Worm (Caenorhabditis elegans) whole organism, L1 larva: Measurements from ENCODE around the gene F57G9.7.

ENCODE experiments used
- F16B12.6 ChIP-seq: fragments of 150-350 bp; optimal IDR thresholded peaks from 2 replicates; lab custom pipeline; 2014; ENCODE audit warnings: missing biosample characterization, missing genetic modification characterization
- aha-1 ChIP-seq: fragments of 150-350 bp; optimal IDR thresholded peaks from 2 replicates; lab custom pipeline; 2014; ENCODE audit warnings: missing biosample characterization, missing genetic modification characterization
- aly-2 ChIP-seq: fragments of 150-350 bp; optimal IDR thresholded peaks from 2 replicates; lab custom pipeline; 2014; ENCODE audit warnings: missing biosample characterization, missing genetic modification characterization
- blmp-1 ChIP-seq: fragments of 150-350 bp; optimal IDR thresholded peaks from 2 replicates; lab custom pipeline; 2014; ENCODE audit warnings: missing biosample characterization, missing genetic modification characterization
- ceh-82 ChIP-seq, 3 experiments: fragments of 150-350 bp in 1 of 3; sonication (generic microtip) in 2 of 3; optimal IDR thresholded peaks; 2 replicates each; lab custom pipeline; 2014 to 2017; ENCODE audit warnings: missing biosample characterization in 3 of 3, missing genetic modification characterization in 3 of 3
- ceh-90 ChIP-seq: sonication (generic microtip); optimal IDR thresholded peaks from 2 replicates; lab custom pipeline; 2016; ENCODE audit warnings: missing genetic modification characterization, missing compliant biosample characterization
- ces-1 ChIP-seq: fragments of 150-350 bp; optimal IDR thresholded peaks from 2 replicates; lab custom pipeline; 2014; ENCODE audit warnings: missing biosample characterization, missing genetic modification reagents, missing genetic modification characterization
- dpl-1 ChIP-seq, 3 experiments: fragments of 150-350 bp in 2 of 3; sonication (generic microtip) in 1 of 3; optimal IDR thresholded peaks; 2 replicates each; lab custom pipeline; 2014 to 2017; ENCODE audit warnings: missing biosample characterization in 3 of 3, missing genetic modification characterization in 3 of 3, missing genetic modification reagents in 3 of 3
- dsc-1 ChIP-seq: sonication (generic microtip); optimal IDR thresholded peaks from 2 replicates; lab custom pipeline; 2016; ENCODE audit warnings: mild to moderate bottlenecking, missing genetic modification characterization, missing compliant biosample characterization
- efl-1 ChIP-seq, 4 experiments: fragments of 150-350 bp; optimal IDR thresholded peaks in 3 of 4; peaks in 1 of 4; 1 replicate in 1 of 4; 2 replicates in 3 of 4; lab custom pipeline; 2014; ENCODE audit warnings: missing biosample characterization in 2 of 4, missing genetic modification characterization in 2 of 4, missing genetic modification reagents in 2 of 4
- egl-27 ChIP-seq, 2 experiments: fragments of 150-350 bp in 1 of 2; sonication (generic microtip); optimal IDR thresholded peaks; 3 replicates each; lab custom pipeline; 2017 to 2018; ENCODE audit warnings: missing biosample characterization in 2 of 2, missing genetic modification characterization in 2 of 2, missing genetic modification reagents in 2 of 2
- elt-2 ChIP-seq: sonication (generic microtip); optimal IDR thresholded peaks from 2 replicates; lab custom pipeline; 2016; ENCODE audit warnings: missing genetic modification characterization, mild to moderate bottlenecking, inconsistent platforms, missing compliant biosample characterization, missing genetic modification reagents
- elt-3 ChIP-seq, 6 experiments: fragments of 150-350 bp in 1 of 6; sonication (generic microtip); optimal IDR thresholded peaks; 2 replicates each; lab custom pipeline; 2017 to 2018; ENCODE audit warnings: missing biosample characterization in 6 of 6, missing genetic modification characterization in 6 of 6, inconsistent platforms in 1 of 6
- fkh-4 ChIP-seq: sonication (generic microtip); optimal IDR thresholded peaks from 2 replicates; lab custom pipeline; 2016; ENCODE audit warnings: missing compliant biosample characterization, missing genetic modification characterization, borderline replicate concordance
- hlh-4 ChIP-seq: sonication (generic microtip); optimal IDR thresholded peaks from 2 replicates; lab custom pipeline; 2016; ENCODE audit warnings: mild to moderate bottlenecking, missing genetic modification characterization, missing compliant biosample characterization
- lin-14 ChIP-seq: fragments of 200-800 bp; sonication (Bioruptor generic); optimal IDR thresholded peaks from 2 replicates; lab custom pipeline; 2018; ENCODE audit warnings: mild to moderate bottlenecking, missing genetic modification characterization, moderate library complexity, missing compliant biosample characterization
- lin-35 ChIP-seq, 2 experiments: fragments of 150-350 bp; optimal IDR thresholded peaks; 2 replicates each; lab custom pipeline; 2014; ENCODE audit warnings: missing biosample characterization in 2 of 2, missing genetic modification characterization in 2 of 2, missing genetic modification reagents in 2 of 2
- lin-39 ChIP-seq: fragments of 150-350 bp; optimal IDR thresholded peaks from 2 replicates; lab custom pipeline; 2014; ENCODE audit warnings: missing biosample characterization, missing genetic modification reagents, missing genetic modification characterization
- lir-3 ChIP-seq: sonication (generic microtip); optimal IDR thresholded peaks from 2 replicates; lab custom pipeline; 2016; ENCODE audit warnings: mild to moderate bottlenecking, missing genetic modification characterization, moderate library complexity, missing compliant biosample characterization; ENCODE audit not compliant: poor library complexity
- lsy-2 ChIP-seq, 2 experiments: fragments of 150-350 bp; optimal IDR thresholded peaks; 2 replicates each; lab custom pipeline; 2014; ENCODE audit warnings: missing biosample characterization in 2 of 2, missing genetic modification characterization in 2 of 2
- mdl-1 ChIP-seq, 2 experiments: fragments of 150-350 bp; optimal IDR thresholded peaks; 2 replicates each; lab custom pipeline; 2014 to 2017; ENCODE audit warnings: missing biosample characterization in 2 of 2, missing genetic modification characterization in 2 of 2, inconsistent platforms in 1 of 2
- mep-1 ChIP-seq: fragments of 150-350 bp; optimal IDR thresholded peaks from 2 replicates; lab custom pipeline; 2014; ENCODE audit warnings: missing biosample characterization, missing genetic modification characterization
- nhr-19 ChIP-seq: fragments of 200-800 bp; sonication (Bioruptor generic); conservative IDR thresholded peaks from 2 replicates; pipeline ENCODE4 v1.3.6; 2022; ENCODE audit warnings: missing genetic modification characterization, missing compliant biosample characterization
- nhr-20 ChIP-seq: sonication (generic microtip); optimal IDR thresholded peaks from 2 replicates; lab custom pipeline; 2016; ENCODE audit warnings: mild to moderate bottlenecking, missing genetic modification characterization, missing compliant biosample characterization
- nhr-71 ChIP-seq: sonication (generic microtip); optimal IDR thresholded peaks from 2 replicates; lab custom pipeline; 2016; ENCODE audit warnings: mild to moderate bottlenecking, missing genetic modification characterization, moderate library complexity, missing compliant biosample characterization
- nhr-76 ChIP-seq: sonication (generic microtip); optimal IDR thresholded peaks from 2 replicates; lab custom pipeline; 2017; ENCODE audit warnings: missing biosample characterization, missing genetic modification characterization
- nhr-77 ChIP-seq: fragments of 150-350 bp; optimal IDR thresholded peaks from 2 replicates; lab custom pipeline; 2014; ENCODE audit warnings: missing biosample characterization, missing genetic modification characterization
- nhr-85 ChIP-seq: sonication (generic microtip); peaks from one replicate; lab custom pipeline; 2016; ENCODE audit warnings: missing genetic modification characterization, inconsistent platforms, missing compliant biosample characterization
- pag-3 ChIP-seq: sonication (generic microtip); optimal IDR thresholded peaks from 2 replicates; lab custom pipeline; 2017; ENCODE audit warnings: missing genetic modification characterization, mild to moderate bottlenecking, missing compliant biosample characterization, antibody characterized with exemption, borderline replicate concordance; ENCODE audit not compliant: insufficient read depth
- rnt-1 ChIP-seq: sonication (generic microtip); optimal IDR thresholded peaks from 2 replicates; lab custom pipeline; 2016; ENCODE audit warnings: mild to moderate bottlenecking, missing genetic modification characterization, moderate library complexity, missing compliant biosample characterization
- skn-1 ChIP-seq: fragments of 150-350 bp; optimal IDR thresholded peaks from 2 replicates; lab custom pipeline; 2014; ENCODE audit warnings: missing biosample characterization, missing genetic modification characterization
- snpc-4 ChIP-seq: fragments of 150-350 bp; optimal IDR thresholded peaks from 2 replicates; lab custom pipeline; 2014; ENCODE audit warnings: missing biosample characterization, missing genetic modification characterization
- snu-23 ChIP-seq: sonication (generic microtip); optimal IDR thresholded peaks from 2 replicates; lab custom pipeline; 2016; ENCODE audit warnings: missing genetic modification characterization, missing compliant biosample characterization
- sup-37 ChIP-seq: fragments of 200-800 bp; sonication (Bioruptor generic); optimal IDR thresholded peaks from 2 replicates; lab custom pipeline; 2018; ENCODE audit warnings: mild to moderate bottlenecking, missing genetic modification characterization, missing compliant biosample characterization
- swsn-7 ChIP-seq: sonication (generic microtip); optimal IDR thresholded peaks from 2 replicates; lab custom pipeline; 2016; ENCODE audit warnings: missing genetic modification characterization, missing compliant biosample characterization
- tbx-2 ChIP-seq: sonication (generic microtip); optimal IDR thresholded peaks from 2 replicates; lab custom pipeline; 2016; ENCODE audit warnings: missing genetic modification characterization, missing compliant biosample characterization
- unc-130 ChIP-seq: fragments of 150-350 bp; optimal IDR thresholded peaks from 2 replicates; lab custom pipeline; 2017; ENCODE audit warnings: missing biosample characterization, missing genetic modification characterization, inconsistent platforms
- unc-62 ChIP-seq: fragments of 150-350 bp; optimal IDR thresholded peaks from 2 replicates; lab custom pipeline; 2014; ENCODE audit warnings: missing biosample characterization, missing genetic modification reagents, missing genetic modification characterization
- xbp-1 ChIP-seq: sonication (generic microtip); optimal IDR thresholded peaks from 2 replicates; lab custom pipeline; 2016; ENCODE audit warnings: missing genetic modification characterization, missing compliant biosample characterization
- zip-4 ChIP-seq: fragments of 200-800 bp; sonication (Bioruptor generic); optimal IDR thresholded peaks from 2 replicates; lab custom pipeline; 2018; ENCODE audit warnings: mild to moderate bottlenecking, missing genetic modification characterization, moderate library complexity, missing compliant biosample characterization
- ztf-4 ChIP-seq: fragments of 150-350 bp; optimal IDR thresholded peaks from 2 replicates; lab custom pipeline; 2014; ENCODE audit warnings: missing biosample characterization, missing genetic modification characterization

The F57G9.7 gene

DNA sequence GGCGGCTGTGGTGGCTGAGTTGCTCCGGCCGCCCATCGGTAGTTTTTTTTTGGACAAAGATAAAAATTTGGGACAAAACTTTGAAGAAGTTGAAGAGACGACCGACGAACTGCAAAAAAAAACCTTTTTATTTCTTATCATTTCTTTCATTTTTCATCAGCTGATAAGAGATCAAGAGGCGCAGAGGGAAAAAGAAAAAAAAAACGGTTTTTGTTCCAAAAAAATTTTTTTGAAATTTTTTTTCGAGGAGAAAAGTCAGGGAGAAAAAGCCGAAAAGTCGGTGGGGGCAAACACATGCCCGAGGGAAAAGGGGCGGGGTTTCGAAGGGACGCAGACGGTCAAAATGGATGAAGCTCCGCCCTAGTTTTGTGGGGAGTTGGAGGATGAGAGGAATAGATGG, 45.4 kb downstream of the F57G9.7 start, which contains the start of gene ras-1:
TSS of gene ras-1 (minus strand) at position 129 of the 400 bp plus-strand sequence.
- TF ChIP-seq elt-3 (tag; optimal IDR thresholded peaks at IDR 0.05; lab: Kevin White, UChicago) (no peak), hlh-4 (no peak), blmp-1 (tag; lab: Kevin White, UChicago) (peak; percentile 1), aly-2 (tag; lab: Kevin White, UChicago) (no peak), skn-1 (tag; lab: Kevin White, UChicago) (no peak), elt-2 (tag; lab: Kevin White, UChicago) (peak; percentile 26), lsy-2 (tag; optimal IDR thresholded peaks at IDR 0.05; lab: Kevin White, UChicago) (peak in 1 of 2 experiments; percentile 2), snpc-4 (no peak), dpl-1 (GFP tag; optimal IDR thresholded peaks at IDR 0.05; lab: Kevin White, UChicago) (no peak), efl-1 (optimal IDR thresholded peaks at IDR 0.05; lab: Kevin White, UChicago) (no peak), efl-1 (GFP tag; optimal IDR thresholded peaks at IDR 0.05 in 1 of 2; lab: Kevin White, UChicago) (peak in 1 of 2 experiments; percentile 51), pag-3 (tag; lab: Kevin White, UChicago) (no peak)

DNA sequence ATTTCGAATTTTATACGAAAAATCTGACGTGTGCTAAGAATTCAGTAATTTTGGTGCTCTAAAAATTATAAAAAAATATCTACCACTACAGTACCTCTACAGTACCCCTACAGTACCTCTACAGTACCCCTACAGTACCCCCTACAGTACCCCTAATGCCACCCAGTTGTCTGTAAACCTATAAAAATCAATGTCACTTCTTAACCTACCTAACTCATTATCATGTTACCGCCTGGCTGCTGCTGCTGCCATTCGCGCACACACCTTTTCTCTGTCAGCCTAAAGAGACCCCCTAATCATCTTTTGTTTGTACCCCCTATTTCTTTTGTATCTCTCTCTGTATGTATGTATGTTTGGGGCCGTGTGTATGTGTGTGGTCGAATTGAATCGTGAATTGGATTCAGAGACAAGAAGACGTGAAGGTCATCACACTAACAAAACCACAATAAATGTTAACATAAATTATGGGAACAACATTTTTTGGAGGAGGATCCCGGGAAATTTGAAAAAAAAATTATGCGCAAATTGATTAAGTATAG, 46.8 kb downstream of the F57G9.7 start:
- TF ChIP-seq snu-23 (GFP tag; lab: Kevin White, UChicago), result peak; percentile 40
- TF ChIP-seq fkh-4 (tag; lab: Kevin White, UChicago), result no peak
- peak; percentile 83 for TF ChIP-seq nhr-85 (tag; lab: Kevin White, UChicago)
- peak in 1 of 2 experiments; percentile 72 for TF ChIP-seq lsy-2 (tag; optimal IDR thresholded peaks at IDR 0.05; lab: Kevin White, UChicago)
- TF ChIP-seq unc-130 (tag; lab: Kevin White, UChicago), result no peak
- TF ChIP-seq ceh-90 (tag; lab: Kevin White, UChicago), result no peak
- no peak for TF ChIP-seq aha-1
- TF ChIP-seq nhr-20 (tag; lab: Kevin White, UChicago), result peak; percentile 13
- peak in 1 of 6 experiments; percentile 24 for TF ChIP-seq elt-3 (tag; optimal IDR thresholded peaks at IDR 0.05; lab: Kevin White, UChicago)
- TF ChIP-seq lin-35 (GFP tag; optimal IDR thresholded peaks at IDR 0.05; lab: Kevin White, UChicago), result peak in 1 of 2 experiments; percentile 17
- TF ChIP-seq lin-14 (GFP tag; lab: Kevin White, UChicago), result peak; percentile 54
- no peak for TF ChIP-seq lin-39
- TF ChIP-seq ceh-82 (tag; optimal IDR thresholded peaks at IDR 0.05; lab: Kevin White, UChicago), result peak in 1 of 3 experiments; percentile 1
- TF ChIP-seq swsn-7 (tag; lab: Kevin White, UChicago), result no peak
- peak; percentile 25 for TF ChIP-seq nhr-71 (tag; lab: Kevin White, UChicago)
- peak; percentile 12 for TF ChIP-seq blmp-1 (tag; lab: Kevin White, UChicago)
- peak; percentile 34 for TF ChIP-seq mep-1

DNA sequence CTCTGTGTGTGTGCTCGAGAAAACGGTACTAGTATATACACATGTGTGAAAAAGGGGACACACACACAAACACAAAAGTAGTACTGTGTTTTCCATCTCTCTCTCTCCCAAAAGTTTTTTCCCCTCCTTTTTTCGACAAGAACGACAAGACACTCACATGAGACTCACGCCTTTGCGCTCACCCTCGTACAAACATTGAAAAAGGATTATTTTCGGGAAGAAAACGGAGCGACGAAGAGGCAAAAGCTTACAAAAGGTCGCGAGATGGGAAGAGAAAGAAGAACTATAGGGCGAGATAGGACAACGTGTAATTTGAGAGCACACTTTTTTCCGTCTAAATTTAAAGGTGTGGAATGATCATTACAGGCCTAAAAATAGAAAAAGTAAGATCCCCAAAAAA, 47.7 kb downstream of the F57G9.7 start:
- peak; percentile 7 for TF ChIP-seq nhr-20 (tag; lab: Kevin White, UChicago)
- peak; percentile 39 for TF ChIP-seq sup-37 (GFP tag; lab: Kevin White, UChicago)
- peak in 1 of 2 experiments; percentile 33 for TF ChIP-seq lin-35 (GFP tag; optimal IDR thresholded peaks at IDR 0.05; lab: Kevin White, UChicago)
- peak; percentile 37 for TF ChIP-seq lin-14 (GFP tag; lab: Kevin White, UChicago)
- peak; percentile 44 for TF ChIP-seq nhr-77
- TF ChIP-seq nhr-19 (GFP tag; lab: Robert Waterston, UW), result no peak
- TF ChIP-seq, all 84 proteins: peak for 5

DNA sequence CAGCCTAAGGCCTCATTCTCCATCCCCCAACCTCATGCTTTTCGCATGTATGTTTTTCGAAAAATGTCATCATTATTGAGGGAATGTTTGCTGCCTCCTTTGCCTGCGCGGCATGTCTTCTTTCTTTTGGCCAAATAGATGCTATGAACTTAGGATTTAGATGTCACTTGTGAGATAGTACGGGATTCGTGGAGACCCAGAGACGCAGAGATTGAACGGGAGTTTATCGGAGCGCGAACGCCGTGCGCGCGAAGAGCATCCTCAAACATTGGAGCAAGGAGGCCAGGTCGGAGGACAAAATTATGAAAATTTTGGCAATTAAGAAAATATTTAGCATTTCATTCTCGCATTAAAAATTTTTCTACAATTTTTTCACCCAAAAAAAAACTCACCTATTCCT, 48.6 kb downstream of the F57G9.7 start:
- TF ChIP-seq lin-14 (GFP tag; lab: Kevin White, UChicago) (peak; percentile 14), lsy-2 (tag; optimal IDR thresholded peaks at IDR 0.05; lab: Kevin White, UChicago) (no peak), F16B12.6 (tag; lab: Kevin White, UChicago) (no peak)

DNA sequence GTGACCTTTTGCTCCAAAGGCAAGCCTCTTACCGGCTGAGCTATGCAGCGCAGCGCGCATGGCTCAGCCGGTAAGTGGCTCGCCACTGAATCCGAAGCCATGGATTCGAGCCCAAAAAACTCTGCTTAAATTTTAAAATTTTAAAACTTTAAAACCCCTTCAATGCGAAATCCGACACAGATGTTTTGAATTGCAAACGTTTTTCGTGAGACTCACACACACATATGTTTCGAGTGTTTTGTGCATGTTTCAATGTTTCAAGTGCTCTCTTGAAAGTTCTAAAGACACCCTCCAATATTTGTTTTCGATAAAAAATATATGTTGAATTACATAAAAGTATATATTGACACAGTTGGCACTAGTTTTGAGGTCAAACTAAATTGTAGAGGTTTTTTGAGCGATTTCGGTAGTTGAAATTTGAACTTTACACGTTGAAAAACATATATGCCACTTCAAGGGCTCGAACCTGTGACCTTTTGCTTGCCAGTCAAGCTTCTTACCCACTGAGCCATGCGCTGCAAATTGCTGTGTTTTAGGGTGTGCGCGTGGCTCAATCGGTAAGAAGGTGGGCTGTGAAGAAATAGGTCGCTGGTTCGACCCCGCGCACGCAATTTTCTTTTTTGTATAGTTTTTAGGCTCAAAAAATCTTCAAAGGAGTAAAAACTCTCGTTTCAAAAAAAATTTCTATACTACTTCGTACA, 51.1 kb downstream of the F57G9.7 start:
- no peak for TF ChIP-seq nhr-76 (tag; lab: Kevin White, UChicago)
- TF ChIP-seq xbp-1 (tag; lab: Kevin White, UChicago), result no peak
- peak; percentile 82 for TF ChIP-seq dsc-1 (tag; lab: Kevin White, UChicago)
- TF ChIP-seq lir-3 (tag; lab: Kevin White, UChicago), result peak; percentile 19
- TF ChIP-seq egl-27 (tag; optimal IDR thresholded peaks at IDR 0.05; lab: Kevin White, UChicago), result no peak
- TF ChIP-seq ces-1 (GFP tag; lab: Kevin White, UChicago), result no peak
- no peak for TF ChIP-seq rnt-1 (tag; lab: Kevin White, UChicago)
- no peak for TF ChIP-seq elt-3 (tag; optimal IDR thresholded peaks at IDR 0.05; lab: Kevin White, UChicago)
- no peak for TF ChIP-seq efl-1 (optimal IDR thresholded peaks at IDR 0.05; lab: Kevin White, UChicago)
- TF ChIP-seq efl-1 (GFP tag; optimal IDR thresholded peaks at IDR 0.05 in 1 of 2; lab: Kevin White, UChicago), result peak in 1 of 2 experiments; percentile 83
- TF ChIP-seq zip-4 (GFP tag; lab: Kevin White, UChicago), result no peak
- TF ChIP-seq tbx-2, result no peak
- no peak for TF ChIP-seq mdl-1 (tag; optimal IDR thresholded peaks at IDR 0.05; lab: Kevin White, UChicago)
- TF ChIP-seq lsy-2 (tag; optimal IDR thresholded peaks at IDR 0.05; lab: Kevin White, UChicago), result no peak
- no peak for TF ChIP-seq ztf-4 (tag; lab: Kevin White, UChicago)
- TF ChIP-seq unc-62 (GFP tag; lab: Kevin White, UChicago), result no peak
